Worm (Caenorhabditis elegans) whole organism, young adult: Measurements from ENCODE around the gene tba-7.

Experiments
- F57C9.4 ChIP-seq: sonication (generic microtip); optimal IDR thresholded peaks from 2 replicates; lab custom pipeline; 2017; ENCODE audit warnings: mild to moderate bottlenecking, missing genetic modification characterization, missing compliant biosample characterization
- aptf-3 ChIP-seq: fragments of 200-800 bp; sonication (Bioruptor generic); IDR thresholded peaks from 2 replicates; pipeline ENCODE4 v1.3.6; 2022; ENCODE audit warnings: missing genetic modification characterization, missing compliant biosample characterization
- ceh-79 ChIP-seq: sonication (generic microtip); optimal IDR thresholded peaks from 2 replicates; lab custom pipeline; 2017; ENCODE audit warnings: mild to moderate bottlenecking, missing genetic modification characterization, missing compliant biosample characterization
- efl-1 ChIP-seq: fragments of 150-350 bp; optimal IDR thresholded peaks from 2 replicates; lab custom pipeline; 2014; ENCODE audit warnings: missing biosample characterization, missing genetic modification reagents, missing genetic modification characterization
- egrh-3 ChIP-seq: fragments of 200-800 bp; sonication (Bioruptor generic); IDR thresholded peaks from 2 replicates; pipeline ENCODE4 v1.3.6; 2022; ENCODE audit warnings: missing genetic modification reagents, missing genetic modification characterization, missing compliant biosample characterization
- ets-4 ChIP-seq: fragments of 200-800 bp; sonication (Bioruptor generic); optimal IDR thresholded peaks from 2 replicates; lab custom pipeline; 2018; ENCODE audit warnings: mild to moderate bottlenecking, missing genetic modification characterization, missing compliant biosample characterization
- hmg-20 ChIP-seq: fragments of 200-800 bp; sonication (Bioruptor generic); IDR thresholded peaks from 2 replicates; pipeline ENCODE4 v1.3.6; 2022; ENCODE audit warnings: missing genetic modification reagents, missing genetic modification characterization, missing compliant biosample characterization
- repo-1 ChIP-seq: sonication (generic microtip); optimal IDR thresholded peaks from 2 replicates; lab custom pipeline; 2017; ENCODE audit warnings: mild to moderate bottlenecking, missing genetic modification characterization, missing compliant biosample characterization
- snpc-1.3 ChIP-seq: sonication (generic microtip); optimal IDR thresholded peaks from 2 replicates; lab custom pipeline; 2017; ENCODE audit warnings: missing genetic modification characterization, mild to moderate bottlenecking, missing compliant biosample characterization, antibody characterized with exemption, moderate library complexity, missing genotype, missing genetic modification reagents; ENCODE audit not compliant: insufficient read depth

tba-7 gene

ce11 chrIII:11332306-11332705, 39.3 kb downstream of the tba-7 start:
- no peak for TF ChIP-seq ceh-79 (tag; lab: Kevin White, UChicago)
- no peak for TF ChIP-seq F57C9.4 (tag; lab: Kevin White, UChicago)
- no peak for TF ChIP-seq repo-1 (tag; lab: Kevin White, UChicago)
- TF ChIP-seq ets-4 (GFP tag; lab: Kevin White, UChicago): no peak
- TF ChIP-seq hmg-20: no peak
- no peak for TF ChIP-seq efl-1 (GFP tag; lab: Kevin White, UChicago)
- TF ChIP-seq snpc-1.3 (tag; lab: Kevin White, UChicago): no peak
- TF ChIP-seq, all 124 proteins: peak for 0

- no peak for TF ChIP-seq aptf-3
- TF ChIP-seq egrh-3 (GFP tag; lab: Robert Waterston, UW): peak; percentile 40; the same call in 1 of the 2 replicates
Measured at ce11 chrIII:11324093-11324492, 47.5 kb downstream of the tba-7 start.
